Worm (Caenorhabditis elegans) whole organism, L1 larva: ENCODE data around the gene T02B11.6.

Source experiments
- C16A3.4 ChIP-seq: fragments of 150-350 bp; optimal IDR thresholded peaks from 2 replicates; lab custom pipeline; 2014; ENCODE audit warnings: missing biosample characterization, missing genetic modification characterization
- F16B12.6 ChIP-seq: fragments of 150-350 bp; optimal IDR thresholded peaks from 2 replicates; lab custom pipeline; 2014; ENCODE audit warnings: missing biosample characterization, missing genetic modification characterization
- ama-1 ChIP-seq: fragments of 150-350 bp; optimal IDR thresholded peaks from 2 replicates; lab custom pipeline; 2014
- ceh-90 ChIP-seq: sonication (generic microtip); optimal IDR thresholded peaks from 2 replicates; lab custom pipeline; 2016; ENCODE audit warnings: missing genetic modification characterization, missing compliant biosample characterization
- dpl-1 ChIP-seq, 3 experiments: fragments of 150-350 bp in 2 of 3; sonication (generic microtip) in 1 of 3; optimal IDR thresholded peaks; 2 replicates each; lab custom pipeline; 2014 to 2017; ENCODE audit warnings: missing biosample characterization in 3 of 3, missing genetic modification characterization in 3 of 3, missing genetic modification reagents in 3 of 3
- efl-1 ChIP-seq, 4 experiments: fragments of 150-350 bp; optimal IDR thresholded peaks in 3 of 4; peaks in 1 of 4; 1 replicate in 1 of 4; 2 replicates in 3 of 4; lab custom pipeline; 2014; ENCODE audit warnings: missing biosample characterization in 2 of 4, missing genetic modification characterization in 2 of 4, missing genetic modification reagents in 2 of 4
- elt-2 ChIP-seq: sonication (generic microtip); optimal IDR thresholded peaks from 2 replicates; lab custom pipeline; 2016; ENCODE audit warnings: missing genetic modification characterization, mild to moderate bottlenecking, inconsistent platforms, missing compliant biosample characterization, missing genetic modification reagents
- elt-3 ChIP-seq, 6 experiments: fragments of 150-350 bp in 1 of 6; sonication (generic microtip); optimal IDR thresholded peaks; 2 replicates each; lab custom pipeline; 2017 to 2018; ENCODE audit warnings: missing biosample characterization in 6 of 6, missing genetic modification characterization in 6 of 6, inconsistent platforms in 1 of 6
- fkh-8 ChIP-seq: sonication (generic microtip); optimal IDR thresholded peaks from 2 replicates; lab custom pipeline; 2016; ENCODE audit warnings: mild to moderate bottlenecking, missing genetic modification characterization, missing compliant biosample characterization
- grh-1 ChIP-seq: fragments of 200-800 bp; sonication (Bioruptor generic); IDR thresholded peaks from 2 replicates; pipeline ENCODE4 v1.3.6; 2022; ENCODE audit warnings: missing genetic modification reagents, missing genetic modification characterization, missing compliant biosample characterization
- hlh-4 ChIP-seq: sonication (generic microtip); optimal IDR thresholded peaks from 2 replicates; lab custom pipeline; 2016; ENCODE audit warnings: mild to moderate bottlenecking, missing genetic modification characterization, missing compliant biosample characterization
- jun-1 ChIP-seq: fragments of 150-350 bp; optimal IDR thresholded peaks from 2 replicates; lab custom pipeline; 2014; ENCODE audit warnings: missing biosample characterization, missing genetic modification reagents, missing genetic modification characterization
- lin-13 ChIP-seq: fragments of 150-350 bp; optimal IDR thresholded peaks from 2 replicates; lab custom pipeline; 2014; ENCODE audit warnings: missing biosample characterization, missing genetic modification reagents, missing genetic modification characterization
- lin-14 ChIP-seq: fragments of 200-800 bp; sonication (Bioruptor generic); optimal IDR thresholded peaks from 2 replicates; lab custom pipeline; 2018; ENCODE audit warnings: mild to moderate bottlenecking, missing genetic modification characterization, moderate library complexity, missing compliant biosample characterization
- lin-35 ChIP-seq, 2 experiments: fragments of 150-350 bp; optimal IDR thresholded peaks; 2 replicates each; lab custom pipeline; 2014; ENCODE audit warnings: missing biosample characterization in 2 of 2, missing genetic modification characterization in 2 of 2, missing genetic modification reagents in 2 of 2
- lin-39 ChIP-seq: fragments of 150-350 bp; optimal IDR thresholded peaks from 2 replicates; lab custom pipeline; 2014; ENCODE audit warnings: missing biosample characterization, missing genetic modification reagents, missing genetic modification characterization
- lir-3 ChIP-seq: sonication (generic microtip); optimal IDR thresholded peaks from 2 replicates; lab custom pipeline; 2016; ENCODE audit warnings: mild to moderate bottlenecking, missing genetic modification characterization, moderate library complexity, missing compliant biosample characterization; ENCODE audit not compliant: poor library complexity
- lsy-2 ChIP-seq, 2 experiments: fragments of 150-350 bp; optimal IDR thresholded peaks; 2 replicates each; lab custom pipeline; 2014; ENCODE audit warnings: missing biosample characterization in 2 of 2, missing genetic modification characterization in 2 of 2
- mdl-1 ChIP-seq, 2 experiments: fragments of 150-350 bp; optimal IDR thresholded peaks; 2 replicates each; lab custom pipeline; 2014 to 2017; ENCODE audit warnings: missing biosample characterization in 2 of 2, missing genetic modification characterization in 2 of 2, inconsistent platforms in 1 of 2
- nhr-19 ChIP-seq: fragments of 200-800 bp; sonication (Bioruptor generic); conservative IDR thresholded peaks from 2 replicates; pipeline ENCODE4 v1.3.6; 2022; ENCODE audit warnings: missing genetic modification characterization, missing compliant biosample characterization
- nhr-20 ChIP-seq: sonication (generic microtip); optimal IDR thresholded peaks from 2 replicates; lab custom pipeline; 2016; ENCODE audit warnings: mild to moderate bottlenecking, missing genetic modification characterization, missing compliant biosample characterization
- nhr-47 ChIP-seq: sonication (generic microtip); optimal IDR thresholded peaks from 2 replicates; lab custom pipeline; 2016; ENCODE audit warnings: mild to moderate bottlenecking, missing genetic modification characterization, moderate library complexity, missing compliant biosample characterization
- nhr-77 ChIP-seq: fragments of 150-350 bp; optimal IDR thresholded peaks from 2 replicates; lab custom pipeline; 2014; ENCODE audit warnings: missing biosample characterization, missing genetic modification characterization
- nhr-85 ChIP-seq: sonication (generic microtip); peaks from one replicate; lab custom pipeline; 2016; ENCODE audit warnings: missing genetic modification characterization, inconsistent platforms, missing compliant biosample characterization
- nhr-90 ChIP-seq: sonication (generic microtip); optimal IDR thresholded peaks from 2 replicates; lab custom pipeline; 2016; ENCODE audit warnings: mild to moderate bottlenecking, missing genetic modification characterization, missing compliant biosample characterization; ENCODE audit not compliant: poor library complexity
- pag-3 ChIP-seq: sonication (generic microtip); optimal IDR thresholded peaks from 2 replicates; lab custom pipeline; 2017; ENCODE audit warnings: missing genetic modification characterization, mild to moderate bottlenecking, missing compliant biosample characterization, antibody characterized with exemption, borderline replicate concordance; ENCODE audit not compliant: insufficient read depth
- pqm-1 ChIP-seq: sonication (generic microtip); optimal IDR thresholded peaks from 3 replicates; lab custom pipeline; 2017; ENCODE audit warnings: missing biosample characterization, missing genetic modification characterization
- rnt-1 ChIP-seq: sonication (generic microtip); optimal IDR thresholded peaks from 2 replicates; lab custom pipeline; 2016; ENCODE audit warnings: mild to moderate bottlenecking, missing genetic modification characterization, moderate library complexity, missing compliant biosample characterization
- skn-1 ChIP-seq: fragments of 150-350 bp; optimal IDR thresholded peaks from 2 replicates; lab custom pipeline; 2014; ENCODE audit warnings: missing biosample characterization, missing genetic modification characterization
- snu-23 ChIP-seq: sonication (generic microtip); optimal IDR thresholded peaks from 2 replicates; lab custom pipeline; 2016; ENCODE audit warnings: missing genetic modification characterization, missing compliant biosample characterization
- sox-4 ChIP-seq: sonication (generic microtip); optimal IDR thresholded peaks from 2 replicates; lab custom pipeline; 2016; ENCODE audit warnings: missing genetic modification characterization, missing compliant biosample characterization
- tbx-2 ChIP-seq: sonication (generic microtip); optimal IDR thresholded peaks from 2 replicates; lab custom pipeline; 2016; ENCODE audit warnings: missing genetic modification characterization, missing compliant biosample characterization
- tlp-1 ChIP-seq: fragments of 150-350 bp; optimal IDR thresholded peaks from 2 replicates; lab custom pipeline; 2014; ENCODE audit warnings: missing biosample characterization, missing genetic modification characterization
- ztf-4 ChIP-seq: fragments of 150-350 bp; optimal IDR thresholded peaks from 2 replicates; lab custom pipeline; 2014; ENCODE audit warnings: missing biosample characterization, missing genetic modification characterization

T02B11.6 gene

ce11 chrV:904232-904983 is 15.3 kb upstream of the T02B11.6 start, which contains the start of gene trm-2A (continued):
- TF ChIP-seq ceh-90 (tag; lab: Kevin White, UChicago), result peak; percentile 33
- peak; percentile 64 for TF ChIP-seq lin-13 (GFP tag; lab: Kevin White, UChicago)
- TF ChIP-seq lir-3 (tag; lab: Kevin White, UChicago), result no peak

DNA sequence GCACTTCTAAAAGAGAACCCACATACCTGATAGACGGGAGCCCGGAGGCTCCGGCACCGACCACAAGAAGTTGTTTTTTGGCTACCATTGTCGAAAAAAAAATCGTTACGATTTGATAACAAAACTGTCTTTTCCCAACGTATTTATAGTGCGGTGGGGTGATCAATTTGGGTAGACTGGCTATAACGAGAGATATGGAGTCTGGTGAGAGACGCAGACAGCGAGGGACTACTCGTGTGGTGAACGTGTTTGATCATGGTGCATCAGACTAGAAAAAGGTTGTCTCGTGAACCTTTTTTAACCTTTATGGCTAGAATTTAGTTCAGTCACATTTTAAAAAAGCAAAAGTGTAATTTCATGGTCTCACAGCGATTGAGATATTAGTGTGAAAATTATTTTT is 14.3 kb upstream of the T02B11.6 start, which contains the start of gene fmo-5:
TSS of gene fmo-5 (minus strand) at position 206 of the 400 bp plus-strand sequence.
- 0 out of 2 replicates have a peak, but pooled peaks have one; percentile 35 for TF ChIP-seq grh-1 (GFP tag; lab: Robert Waterston, UW)
- TF ChIP-seq lin-14 (GFP tag; lab: Kevin White, UChicago), result no peak
- TF ChIP-seq lin-39, result no peak
- peak; percentile 73 for TF ChIP-seq nhr-85 (tag; lab: Kevin White, UChicago)
- no peak for TF ChIP-seq hlh-4 (tag; lab: Kevin White, UChicago)
- TF ChIP-seq dpl-1 (GFP tag; optimal IDR thresholded peaks at IDR 0.05; lab: Kevin White, UChicago), result peak in 2 of 3 experiments; percentile 42 to 57
- TF ChIP-seq F16B12.6, result peak; percentile 15
- TF ChIP-seq elt-2 (tag; lab: Kevin White, UChicago), result peak; percentile 49
- TF ChIP-seq lsy-2 (tag; optimal IDR thresholded peaks at IDR 0.05; lab: Kevin White, UChicago), result no peak
- peak; percentile 42 to 65 for TF ChIP-seq efl-1 (optimal IDR thresholded peaks at IDR 0.05; lab: Kevin White, UChicago)
- TF ChIP-seq efl-1 (GFP tag; optimal IDR thresholded peaks at IDR 0.05 in 1 of 2; lab: Kevin White, UChicago), result peak; percentile 60 to 97
- TF ChIP-seq nhr-90 (tag; lab: Kevin White, UChicago), result peak; percentile 66
- peak in 3 of 6 experiments; percentile 18 to 60 (median 42) for TF ChIP-seq elt-3 (tag; optimal IDR thresholded peaks at IDR 0.05; lab: Kevin White, UChicago)
- TF ChIP-seq mdl-1 (tag; optimal IDR thresholded peaks at IDR 0.05; lab: Kevin White, UChicago), result peak in 1 of 2 experiments; percentile 73
- peak; percentile 88 for TF ChIP-seq nhr-20
- TF ChIP-seq tbx-2 (tag; lab: Kevin White, UChicago), result peak; percentile 48
- TF ChIP-seq nhr-47 (tag; lab: Kevin White, UChicago), result peak; percentile 35
- peak; percentile 1 for TF ChIP-seq ztf-4 (tag; lab: Kevin White, UChicago)
- TF ChIP-seq rnt-1 (tag; lab: Kevin White, UChicago), result peak; percentile 46
- TF ChIP-seq tlp-1 (tag; lab: Kevin White, UChicago), result no peak
- no peak for TF ChIP-seq skn-1 (tag; lab: Kevin White, UChicago)
- peak; percentile 64 for TF ChIP-seq snu-23 (GFP tag; lab: Kevin White, UChicago)
- TF ChIP-seq lin-35 (GFP tag; optimal IDR thresholded peaks at IDR 0.05; lab: Kevin White, UChicago), result peak; percentile 48 to 78
- no peak for TF ChIP-seq ama-1 (lab: Kevin White, UChicago)

DNA sequence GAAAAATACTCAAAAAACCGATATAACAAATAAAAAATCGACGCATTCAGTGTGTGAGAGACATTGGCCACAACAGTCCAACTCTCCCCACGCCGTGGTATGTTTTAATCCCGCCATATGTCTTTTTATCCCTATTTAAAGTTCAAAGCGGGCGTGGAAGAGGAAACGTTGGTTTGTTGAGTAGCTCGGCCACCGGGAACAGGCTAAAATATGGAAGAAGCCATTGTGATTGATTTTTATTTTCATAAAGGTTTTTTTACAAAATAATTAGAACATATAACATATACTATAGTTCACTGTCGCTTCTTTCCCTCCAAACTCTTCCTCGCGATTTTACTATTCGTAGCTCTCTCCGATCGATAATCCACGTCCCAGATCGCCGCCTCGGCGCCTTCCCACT is 10.0 kb upstream of the T02B11.6 start, which contains the start of gene nas-32:
TSS of gene nas-32 (minus strand) at position 101 of the 400 bp plus-strand sequence.
- TF ChIP-seq lin-13 (GFP tag; lab: Kevin White, UChicago) (no peak), pqm-1 (tag; lab: Kevin White, UChicago) (no peak), mdl-1 (tag; optimal IDR thresholded peaks at IDR 0.05; lab: Kevin White, UChicago) (no peak), elt-2 (tag; lab: Kevin White, UChicago) (no peak), jun-1 (tag; lab: Kevin White, UChicago) (no peak), rnt-1 (tag; lab: Kevin White, UChicago) (no peak), lin-14 (GFP tag; lab: Kevin White, UChicago) (no peak), nhr-77 (tag; lab: Kevin White, UChicago) (no peak)

DNA sequence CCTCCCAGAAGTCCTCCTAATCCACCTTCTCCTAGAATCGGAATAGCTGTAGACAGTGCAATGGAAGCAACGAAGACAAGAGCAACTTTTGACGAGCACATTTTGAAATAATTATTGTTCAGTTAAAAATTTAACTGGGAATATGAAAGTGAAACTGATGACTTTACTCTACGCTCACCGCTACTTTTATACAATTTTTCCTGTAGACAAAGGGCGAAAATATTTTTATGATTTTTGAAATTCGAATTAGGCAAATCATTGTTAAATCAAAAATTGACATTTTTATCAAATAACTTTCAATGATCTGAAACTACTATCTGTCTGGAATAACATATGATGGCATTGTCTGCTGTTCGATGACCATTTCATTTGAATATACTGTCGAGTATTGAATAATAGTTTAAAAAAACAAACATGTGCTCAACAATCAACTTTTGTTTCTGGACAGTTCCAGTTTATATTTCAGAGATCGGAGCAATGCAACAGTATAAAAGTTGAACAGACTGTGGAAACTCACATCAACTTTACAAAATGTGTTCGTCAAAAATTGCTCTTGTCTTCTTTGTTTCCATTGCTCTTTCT is 4.4 kb upstream of the T02B11.6 start, which contains the start of the genes srlf-23 and srlf-20:
TSS of gene srlf-23 (minus strand) at position 101 of the 582 bp plus-strand sequence.
TSS of gene srlf-20 (plus strand) at position 532 of the 582 bp plus-strand sequence.
- TF ChIP-seq pag-3 (no peak), sox-4 (tag; lab: Kevin White, UChicago) (no peak), C16A3.4 (no peak), tbx-2 (tag; lab: Kevin White, UChicago) (no peak), nhr-19 (GFP tag; lab: Robert Waterston, UW) (no peak), skn-1 (tag; lab: Kevin White, UChicago) (no peak), lin-35 (GFP tag; optimal IDR thresholded peaks at IDR 0.05; lab: Kevin White, UChicago) (no peak), fkh-8 (tag; lab: Kevin White, UChicago) (no peak), elt-3 (tag; optimal IDR thresholded peaks at IDR 0.05; lab: Kevin White, UChicago) (no peak)
- TF ChIP-seq, all 84 proteins: peak for 0
